Fruit fly (Drosophila melanogaster): Measurements from ENCODE around the gene CG42590.

Gene CG42590

dm6 chr3L:8063214-8064156, 5.6 kb downstream of the CG42590 start, which contains the start of gene Sarm (continued):
- TF ChIP-seq CG3163 (GFP tag; optimal IDR thresholded peaks at IDR 0.05): no peak
- TF ChIP-seq dm (GFP tag; optimal IDR thresholded peaks at IDR 0.05): peak; percentile 19
- no peak for TF ChIP-seq Camta (GFP tag; optimal IDR thresholded peaks at IDR 0.05)
- peak in 1 of 2 experiments; percentile 62 for TF ChIP-seq Hr78 (GFP tag; optimal IDR thresholded peaks at IDR 0.05)
- TF ChIP-seq tio (GFP tag; optimal IDR thresholded peaks at IDR 0.05): peak; percentile 36
- TF ChIP-seq CG12769 (tag; optimal IDR thresholded peaks at IDR 0.05): peak; percentile 54
- no peak for TF ChIP-seq CG3407 (GFP tag; optimal IDR thresholded peaks at IDR 0.05)
- TF ChIP-seq gsb-n (tag; optimal IDR thresholded peaks at IDR 0.05): no peak
- TF ChIP-seq Trl (optimal IDR thresholded peaks at IDR 0.05): peak; percentile 35 to 65
- no peak for TF ChIP-seq Trl (GFP tag; optimal IDR thresholded peaks at IDR 0.05)
- TF ChIP-seq salm (tag; optimal IDR thresholded peaks at IDR 0.05): no peak
- peak; percentile 27 for TF ChIP-seq CG13775 (GFP tag; optimal IDR thresholded peaks at IDR 0.05)
- peak; percentile 29 for TF ChIP-seq gcm (GFP tag; optimal IDR thresholded peaks at IDR 0.05)
- peak; percentile 39; the same call in 1 of the 2 replicates for TF ChIP-seq Rfx (GFP tag; IDR thresholded peaks at IDR 0.05)
- TF ChIP-seq lbe (GFP tag; optimal IDR thresholded peaks at IDR 0.05): peak; percentile 41
- peak; percentile 52 for TF ChIP-seq Six4 (GFP tag; optimal IDR thresholded peaks at IDR 0.05)
- TF ChIP-seq zfh2 (GFP tag; optimal IDR thresholded peaks at IDR 0.05): peak; percentile 17
- peak; percentile 52 for TF ChIP-seq lilli (GFP tag; optimal IDR thresholded peaks at IDR 0.05)
- peak; percentile 73 for TF ChIP-seq CG7556 (GFP tag; optimal IDR thresholded peaks at IDR 0.05)
- no peak for TF ChIP-seq CG43689 (GFP tag; IDR thresholded peaks at IDR 0.05)
- peak; percentile 76 for TF ChIP-seq BtbVII (GFP tag; optimal IDR thresholded peaks at IDR 0.05)
- TF ChIP-seq crc (GFP tag; optimal IDR thresholded peaks at IDR 0.05): no peak
- no peak for TF ChIP-seq dan (GFP tag; IDR thresholded peaks at IDR 0.05)
- peak; percentile 60 for TF ChIP-seq dmrt99B (tag; optimal IDR thresholded peaks at IDR 0.05)
- no peak for TF ChIP-seq CG6272 (GFP tag; IDR thresholded peaks at IDR 0.05)
- TF ChIP-seq CG2889 (GFP tag; IDR thresholded peaks at IDR 0.05): no peak
- peak; percentile 26 for TF ChIP-seq D19A (tag; optimal IDR thresholded peaks at IDR 0.05)
- TF ChIP-seq az2 (GFP tag; optimal IDR thresholded peaks at IDR 0.05): peak; percentile 28
- TF ChIP-seq row (GFP tag; IDR thresholded peaks at IDR 0.05): peak; percentile 82
- TF ChIP-seq CG11504 (tag; optimal IDR thresholded peaks at IDR 0.05): peak; percentile 73
- peak in 1 of 3 experiments; percentile 43 for TF ChIP-seq lola (GFP tag; optimal IDR thresholded peaks at IDR 0.05)
- peak; percentile 45 for TF ChIP-seq Nf-YB (GFP tag; optimal IDR thresholded peaks at IDR 0.05)
- peak; percentile 12 for TF ChIP-seq CG16863 (GFP tag; optimal IDR thresholded peaks at IDR 0.05)
- TF ChIP-seq CG7987 (GFP tag; optimal IDR thresholded peaks at IDR 0.05): peak; percentile 43
- no peak for TF ChIP-seq CG15696 (tag; optimal IDR thresholded peaks at IDR 0.05)
- peak; percentile 68 for TF ChIP-seq Sox100B (GFP tag; optimal IDR thresholded peaks at IDR 0.05)
- peak; percentile 24 for TF ChIP-seq sd (tag; optimal IDR thresholded peaks at IDR 0.05)
- no peak for TF ChIP-seq TFAM (GFP tag; optimal IDR thresholded peaks at IDR 0.05)
- peak; percentile 79 for TF ChIP-seq Med (GFP tag)
- TF ChIP-seq CG5180 (GFP tag; optimal IDR thresholded peaks at IDR 0.05): peak; percentile 33
- TF ChIP-seq CG10565 (GFP tag; optimal IDR thresholded peaks at IDR 0.05): no peak
- no peak for TF ChIP-seq CG17359 (tag; optimal IDR thresholded peaks at IDR 0.05)
- TF ChIP-seq nom (GFP tag; optimal IDR thresholded peaks at IDR 0.05): peak; percentile 25
- TF ChIP-seq Dad (GFP tag; optimal IDR thresholded peaks at IDR 0.05): no peak
- peak; percentile 16 for TF ChIP-seq nerfin-1 (tag; optimal IDR thresholded peaks at IDR 0.05)
- TF ChIP-seq CG12104 (GFP tag; optimal IDR thresholded peaks at IDR 0.05): peak; percentile 48
- TF ChIP-seq Hsf (GFP tag; optimal IDR thresholded peaks at IDR 0.05): peak; percentile 20
- peak; percentile 58 for TF ChIP-seq CG8924 (tag; optimal IDR thresholded peaks at IDR 0.05)

All from whole organism, embryonic.